Fruit fly (Drosophila melanogaster) whole organism, wandering third instar larva: ENCODE data around the gene CG15535.

Experiments
- GATAd ChIP-seq: sonication (Bioruptor generic); optimal IDR thresholded peaks from 2 replicates; lab custom pipeline; 2016; ENCODE audit warnings: missing biosample characterization, missing genetic modification characterization
- Hr78 ChIP-seq: fragments of >200 bp; optimal IDR thresholded peaks from 2 replicates; lab custom pipeline; 2017; ENCODE audit warnings: missing biosample characterization, missing genetic modification characterization
- Myc ChIP-seq: fragments of >200 bp; optimal IDR thresholded peaks from 2 replicates; lab custom pipeline; 2017
- N ChIP-seq: fragments of >200 bp; optimal IDR thresholded peaks from 2 replicates; lab custom pipeline; 2018; ENCODE audit warnings: missing biosample characterization, missing external identifiers, missing genetic modification characterization
- OdsH ChIP-seq: fragments of 200-800 bp; sonication (Bioruptor generic); optimal IDR thresholded peaks from 2 replicates; lab custom pipeline; 2016; ENCODE audit warnings: missing biosample characterization, mild to moderate bottlenecking, missing genetic modification characterization
- Rel ChIP-seq, 2 experiments: fragments of 200-800 bp; sonication (Bioruptor generic) in 1 of 2; optimal IDR thresholded peaks; 2 replicates in 1 of 2; 3 replicates in 1 of 2; lab custom pipeline; 2016 to 2019; ENCODE audit warnings: mild to moderate bottlenecking in 2 of 2, missing biosample characterization in 2 of 2, missing genetic modification characterization in 2 of 2, moderate library complexity in 1 of 2
- br ChIP-seq: fragments of 200-800 bp; sonication (Bioruptor generic); optimal IDR thresholded peaks from 2 replicates; lab custom pipeline; 2016; ENCODE audit warnings: missing biosample characterization, missing genetic modification characterization
- brk ChIP-seq: fragments of 200-800 bp; sonication (Bioruptor generic); optimal IDR thresholded peaks from 2 replicates; lab custom pipeline; 2016; ENCODE audit warnings: missing biosample characterization, mild to moderate bottlenecking, missing genetic modification characterization
- fru ChIP-seq: fragments of 200-800 bp; sonication (Bioruptor generic); optimal IDR thresholded peaks from 3 replicates; lab custom pipeline; 2016; ENCODE audit warnings: missing biosample characterization, mild to moderate bottlenecking, missing genetic modification characterization
- h ChIP-seq: fragments of 200-800 bp; sonication (Bioruptor generic); optimal IDR thresholded peaks from 3 replicates; lab custom pipeline; 2016; ENCODE audit warnings: missing biosample characterization, mild to moderate bottlenecking, missing genetic modification characterization
- pan ChIP-seq: fragments of >200 bp; optimal IDR thresholded peaks from 2 replicates; lab custom pipeline; 2017
- rgr ChIP-seq: fragments of 200-800 bp; sonication (Bioruptor generic); optimal IDR thresholded peaks from 3 replicates; lab custom pipeline; 2016; ENCODE audit warnings: missing biosample characterization, mild to moderate bottlenecking, missing genetic modification characterization
- sv ChIP-seq: fragments of 200-800 bp; sonication (Bioruptor generic); optimal IDR thresholded peaks from 3 replicates; lab custom pipeline; 2016; ENCODE audit warnings: missing biosample characterization, missing genetic modification characterization

dm6 chr3R:30443549-30444133, 19.9 kb upstream of the CG15535 start, which contains the start of gene CG15537:
- TF ChIP-seq fru (no peak), GATAd (GFP tag; lab: Kevin White, UChicago) (no peak), h (no peak), Rel (GFP tag; optimal IDR thresholded peaks at IDR 0.05; lab: Kevin White, UChicago) (no peak), Rel (tag; optimal IDR thresholded peaks at IDR 0.05; lab: Kevin White, UChicago) (no peak), Hr78 (GFP tag; lab: Kevin White, UChicago) (no peak), pan (no peak), sv (GFP tag; lab: Kevin White, UChicago) (no peak), N (GFP tag; lab: Kevin White, UChicago) (no peak), Myc (lab: Kevin White, UChicago) (no peak), br (GFP tag; lab: Kevin White, UChicago) (no peak), OdsH (GFP tag; lab: Kevin White, UChicago) (no peak), brk (GFP tag; lab: Kevin White, UChicago) (no peak), rgr (GFP tag; lab: Kevin White, UChicago) (no peak)
